Fruit fly (Drosophila melanogaster): Measurements from ENCODE around the gene CG7168.

DNA sequence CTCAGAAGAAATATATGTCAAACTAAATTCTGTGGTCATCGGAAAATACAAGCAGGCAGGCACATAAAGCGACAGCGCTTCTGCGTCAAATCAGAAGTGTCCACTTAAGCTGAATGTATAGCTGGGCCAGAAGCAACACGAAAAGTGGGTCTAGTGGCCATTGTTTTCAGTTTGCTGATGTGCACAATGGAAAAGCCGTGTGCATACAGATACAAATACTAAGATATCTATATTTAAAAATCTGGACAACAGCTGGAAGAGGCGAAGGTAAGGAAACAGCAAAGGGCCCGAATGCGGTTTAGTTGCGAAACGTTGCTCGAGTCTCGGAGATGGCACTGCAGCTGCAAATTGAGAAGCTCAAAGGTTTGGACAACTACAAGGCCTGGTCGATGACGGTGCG is 24.9 kb upstream of the CG7168 start, which contains the start of gene CG18598:
- no peak for TF ChIP-seq CG12299 (tag; optimal IDR thresholded peaks at IDR 0.05)
- no peak for TF ChIP-seq CG11093 (GFP tag; IDR thresholded peaks at IDR 0.05)
- TF ChIP-seq CoRest (tag; optimal IDR thresholded peaks at IDR 0.05): no peak
- TF ChIP-seq dm (GFP tag; optimal IDR thresholded peaks at IDR 0.05): no peak
- no peak for TF ChIP-seq btn (GFP tag; optimal IDR thresholded peaks at IDR 0.05)
- no peak for TF ChIP-seq CG2129 (GFP tag; IDR thresholded peaks at IDR 0.05; ENCODE audit: partially characterized antibody)
- TF ChIP-seq CG10366 (GFP tag; IDR thresholded peaks at IDR 0.05): no peak

Data from whole organism, embryonic.